Fruit fly (Drosophila melanogaster) whole organism, pupa: ENCODE results near the gene Esyt2.

ENCODE experiments used
- CG12605 ChIP-seq: fragments of 200-800 bp; sonication (Bioruptor generic); IDR thresholded peaks from 2 replicates; pipeline ENCODE4 v1.3.6; 2022; ENCODE audit warnings: missing biosample characterization, missing genetic modification characterization
- CG13204 ChIP-seq: fragments of 200-800 bp; sonication (Bioruptor generic); optimal IDR thresholded peaks from 2 replicates; lab custom pipeline; 2018; ENCODE audit warnings: missing biosample characterization, mild to moderate bottlenecking, missing genetic modification characterization, moderate library complexity
- CG14655 ChIP-seq: fragments of 200-800 bp; sonication (Bioruptor generic); optimal IDR thresholded peaks from 3 replicates; lab custom pipeline; 2017; ENCODE audit warnings: mild to moderate bottlenecking, missing biosample characterization, missing genetic modification reagents, missing genetic modification characterization
- CG15710 ChIP-seq: fragments of 200-800 bp; sonication (Bioruptor generic); optimal IDR thresholded peaks from 2 replicates; lab custom pipeline; 2018; ENCODE audit warnings: missing biosample characterization, mild to moderate bottlenecking, missing genetic modification characterization, moderate library complexity
- CG17806 ChIP-seq: fragments of 200-800 bp; sonication (Bioruptor generic); optimal IDR thresholded peaks from 2 replicates; lab custom pipeline; 2018; ENCODE audit warnings: missing biosample characterization, mild to moderate bottlenecking, missing genetic modification characterization, moderate library complexity
- CG34367 ChIP-seq: fragments of 200-800 bp; sonication (Bioruptor generic); optimal IDR thresholded peaks from 2 replicates; lab custom pipeline; 2018; ENCODE audit warnings: missing biosample characterization, mild to moderate bottlenecking, missing genetic modification characterization
- CG4496 ChIP-seq: fragments of 200-800 bp; sonication (Bioruptor generic); IDR thresholded peaks from 3 replicates; pipeline ENCODE4 v1.3.6; 2022; ENCODE audit warnings: missing biosample characterization, missing genetic modification characterization
- CG8159 ChIP-seq: fragments of 200-800 bp; sonication (Bioruptor generic); optimal IDR thresholded peaks from 3 replicates; lab custom pipeline; 2018; ENCODE audit warnings: missing biosample characterization, mild to moderate bottlenecking, missing genetic modification characterization, moderate library complexity
- CG8301 ChIP-seq: fragments of 200-800 bp; sonication (Bioruptor generic); optimal IDR thresholded peaks from 2 replicates; lab custom pipeline; 2018; ENCODE audit warnings: missing biosample characterization, mild to moderate bottlenecking, missing genetic modification characterization
- CG9948 ChIP-seq: fragments of 200-800 bp; sonication (Bioruptor generic); optimal IDR thresholded peaks from 2 replicates; lab custom pipeline; 2018; ENCODE audit warnings: missing biosample characterization, mild to moderate bottlenecking, missing genetic modification characterization, moderate library complexity
- D1 ChIP-seq: fragments of 200-800 bp; sonication (Bioruptor generic); optimal IDR thresholded peaks from 2 replicates; lab custom pipeline; 2018; ENCODE audit warnings: missing biosample characterization, mild to moderate bottlenecking, missing genetic modification characterization, moderate library complexity
- EcR ChIP-seq: fragments of 200-800 bp; sonication (Bioruptor generic); optimal IDR thresholded peaks from 3 replicates; lab custom pipeline; 2019; ENCODE audit warnings: missing biosample characterization, missing genetic modification characterization, mild to moderate bottlenecking, moderate library complexity, missing genetic modification reagents
- Ets98B ChIP-seq: fragments of 200-800 bp; sonication (Bioruptor generic); IDR thresholded peaks from 2 replicates; pipeline ENCODE4 v1.3.6; 2022; ENCODE audit warnings: missing biosample characterization, missing genetic modification characterization
- Pif1A ChIP-seq: fragments of 200-800 bp; sonication (Bioruptor generic); optimal IDR thresholded peaks from 3 replicates; lab custom pipeline; 2016; ENCODE audit warnings: missing biosample characterization, missing genetic modification characterization
- Pif1B ChIP-seq: fragments of 200-800 bp; sonication (Bioruptor generic); optimal IDR thresholded peaks from 3 replicates; lab custom pipeline; 2016; ENCODE audit warnings: missing biosample characterization, missing genetic modification characterization
- Snoo ChIP-seq: fragments of 200-800 bp; sonication (Bioruptor generic); optimal IDR thresholded peaks from 3 replicates; lab custom pipeline; 2017; ENCODE audit warnings: missing biosample characterization, mild to moderate bottlenecking, missing genetic modification characterization, inconsistent platforms
- fd96Ca ChIP-seq: fragments of 200-800 bp; sonication (Bioruptor generic); IDR thresholded peaks from 3 replicates; pipeline ENCODE4 v1.3.6; 2022; ENCODE audit warnings: missing biosample characterization, missing genetic modification characterization
- gl ChIP-seq: fragments of 200-800 bp; sonication (Bioruptor generic); optimal IDR thresholded peaks from 2 replicates; lab custom pipeline; 2018; ENCODE audit warnings: missing biosample characterization, mild to moderate bottlenecking, missing genetic modification characterization
- rn ChIP-seq: fragments of 200-800 bp; sonication (Bioruptor generic); IDR thresholded peaks from 2 replicates; pipeline ENCODE4 v1.3.6; 2022; ENCODE audit warnings: missing biosample characterization, missing genetic modification characterization

Esyt2 gene

DNA sequence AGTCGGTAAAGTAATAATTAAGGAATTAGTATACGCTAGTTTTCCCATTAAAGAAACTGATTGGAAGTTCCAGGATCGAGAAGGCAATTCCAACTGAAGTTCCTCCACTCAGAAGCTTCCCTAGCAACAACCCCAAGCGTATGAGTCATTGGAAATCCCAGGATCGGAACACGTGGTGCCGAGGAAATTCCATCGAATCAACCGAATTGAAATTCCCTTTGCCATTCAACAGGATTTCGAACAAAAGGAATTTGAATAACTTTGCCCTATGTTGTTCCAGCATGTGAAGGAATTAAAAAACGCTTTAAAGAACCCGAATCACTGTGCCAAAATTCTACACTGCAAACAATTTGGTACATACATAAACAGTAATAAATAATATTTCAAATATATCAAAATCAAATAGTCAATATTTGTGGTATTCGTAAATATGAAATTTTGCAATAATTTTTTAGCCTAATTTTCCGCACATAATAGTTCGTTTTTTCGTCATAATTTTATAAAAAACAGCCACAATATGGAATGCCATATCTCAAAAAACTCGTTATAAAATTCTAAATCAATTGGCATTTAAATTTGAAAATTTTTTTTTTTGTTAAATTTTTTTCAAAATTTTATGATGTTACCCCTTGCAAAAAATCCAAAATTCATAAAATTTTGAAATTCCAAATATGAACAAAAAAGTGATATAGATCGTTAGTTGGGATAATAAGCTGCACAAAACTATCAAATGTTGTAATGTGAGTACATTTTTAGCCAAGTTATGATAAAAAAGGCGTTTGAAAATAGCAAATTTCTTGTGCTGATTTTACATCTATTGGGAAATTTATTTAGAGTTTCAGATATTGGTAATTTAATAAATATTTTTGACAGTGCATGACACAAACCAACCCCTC lies 35.8 kb downstream of the Esyt2 start:
- TF ChIP-seq CG8159 (tag; lab: Kevin White, UChicago) (peak; percentile 21), Snoo (tag; lab: Kevin White, UChicago) (peak; percentile 7), D1 (tag; lab: Kevin White, UChicago) (no peak)

DNA sequence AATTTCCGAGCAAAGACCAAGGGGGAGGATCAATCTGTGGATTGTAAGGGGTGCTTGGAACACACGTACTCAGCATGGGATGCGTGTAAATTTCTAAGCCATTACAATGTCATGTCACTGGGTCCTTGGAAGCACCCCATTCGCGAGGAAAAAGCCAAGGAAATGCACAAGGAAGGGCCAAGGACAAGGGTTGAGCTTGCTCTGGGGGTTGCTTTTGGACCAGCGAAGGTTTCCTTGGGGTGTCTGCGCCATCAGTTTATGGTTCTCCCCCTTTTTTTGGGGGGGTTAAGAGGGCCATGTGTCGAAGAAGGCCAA lies 36.4 kb downstream of the Esyt2 start:
- TF ChIP-seq CG9948 (no peak), CG14655 (no peak), rn (GFP tag; lab: Robert Waterston, UW) (no peak)

dm6 chr3R:24581891-24582668 lies 37.6 kb downstream of the Esyt2 start:
- TF ChIP-seq CG13204, result peak; percentile 75
- no peak for TF ChIP-seq CG8159 (tag; lab: Kevin White, UChicago)
- TF ChIP-seq CG14655, result peak; percentile 11
- TF ChIP-seq EcR (GFP tag; lab: Kevin White, UChicago), result peak; percentile 12
- peak; percentile 41 for TF ChIP-seq D1 (tag; lab: Kevin White, UChicago)

DNA sequence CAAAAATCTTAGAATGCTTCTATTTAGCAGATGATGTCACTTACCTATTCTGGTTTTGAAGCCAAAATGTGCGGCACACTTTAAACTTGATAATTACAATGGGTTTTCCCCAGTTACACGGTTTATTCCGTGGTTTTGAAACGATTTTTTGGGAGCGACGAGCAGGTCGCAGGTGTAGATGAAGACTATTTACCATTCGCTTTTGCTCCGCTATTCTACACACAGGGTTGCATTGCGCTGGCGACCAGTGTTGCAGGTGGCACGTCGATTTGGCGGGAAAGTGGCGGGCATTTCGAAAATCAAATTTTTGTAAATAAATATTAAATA lies 38.1 kb downstream of the Esyt2 start, which contains the start of gene REPTOR:
Gene REPTOR (minus strand): TSS at position 196 of the 327 bp plus-strand sequence.
- TF ChIP-seq EcR (GFP tag; lab: Kevin White, UChicago), result no peak
- TF ChIP-seq CG15710 (tag; lab: Kevin White, UChicago), result peak; percentile 11
- TF ChIP-seq Pif1B (GFP tag; lab: Kevin White, UChicago), result peak; percentile 34
- no peak for TF ChIP-seq CG13204
- no peak for TF ChIP-seq CG8301 (tag; lab: Kevin White, UChicago)
- TF ChIP-seq CG14655, result no peak
- TF ChIP-seq gl (tag; lab: Kevin White, UChicago), result no peak
- no peak for TF ChIP-seq CG12605
- TF ChIP-seq D1 (tag; lab: Kevin White, UChicago), result no peak
- TF ChIP-seq CG4496 (GFP tag; lab: Robert Waterston, UW), result no peak
- no peak for TF ChIP-seq CG34367 (tag; lab: Kevin White, UChicago)
- TF ChIP-seq Pif1A (GFP tag; lab: Kevin White, UChicago), result no peak
- no peak for TF ChIP-seq CG8159 (tag; lab: Kevin White, UChicago)
- peak; percentile 24 for TF ChIP-seq Snoo (tag; lab: Kevin White, UChicago)
- TF ChIP-seq CG17806 (tag; lab: Kevin White, UChicago), result no peak
- TF ChIP-seq CG9948, result no peak
- TF ChIP-seq, all 21 proteins: peak for 3

dm6 chr3R:24585042-24585698 lies 40.7 kb downstream of the Esyt2 start, which contains the start of the genes CG13625 and mld:
Gene CG13625, minus strand, starts transcription at chr3R:24585160.
Gene mld, plus strand, starts transcription at chr3R:24585653.
- TF ChIP-seq CG4496 (GFP tag; lab: Robert Waterston, UW) (no peak), Pif1B (GFP tag; lab: Kevin White, UChicago) (peak; percentile 6), Pif1A (GFP tag; lab: Kevin White, UChicago) (peak; percentile 12)

DNA sequence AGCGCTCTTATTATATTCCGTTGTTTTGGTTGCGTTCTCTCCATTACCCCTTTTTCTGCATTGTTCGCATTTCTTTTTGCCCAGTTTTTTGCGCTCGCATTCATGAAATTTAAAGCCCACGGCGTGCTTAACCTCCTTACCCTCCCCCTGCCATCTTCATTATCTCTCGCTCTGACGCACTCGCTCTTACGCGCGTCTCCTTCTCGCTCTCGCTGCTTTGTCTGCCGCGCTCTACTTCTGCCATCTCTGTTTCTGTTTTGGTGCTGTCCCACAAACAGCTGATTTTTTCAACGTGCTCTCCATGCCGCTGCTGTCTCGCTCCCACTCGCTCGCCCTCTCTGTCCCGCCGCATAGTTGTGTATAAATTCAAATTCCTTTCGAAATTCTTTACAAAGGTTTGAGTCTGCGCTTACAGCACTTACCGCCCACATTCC lies 42.0 kb downstream of the Esyt2 start:
- TF ChIP-seq CG13204 (peak; percentile 63), EcR (GFP tag; lab: Kevin White, UChicago) (peak; percentile 64), CG17806 (tag; lab: Kevin White, UChicago) (no peak), CG34367 (tag; lab: Kevin White, UChicago) (peak; percentile 8), Pif1B (GFP tag; lab: Kevin White, UChicago) (no peak), CG8301 (tag; lab: Kevin White, UChicago) (no peak), CG15710 (tag; lab: Kevin White, UChicago) (peak; percentile 3), Snoo (tag; lab: Kevin White, UChicago) (peak; percentile 39), Pif1A (GFP tag; lab: Kevin White, UChicago) (peak; percentile 10)

DNA sequence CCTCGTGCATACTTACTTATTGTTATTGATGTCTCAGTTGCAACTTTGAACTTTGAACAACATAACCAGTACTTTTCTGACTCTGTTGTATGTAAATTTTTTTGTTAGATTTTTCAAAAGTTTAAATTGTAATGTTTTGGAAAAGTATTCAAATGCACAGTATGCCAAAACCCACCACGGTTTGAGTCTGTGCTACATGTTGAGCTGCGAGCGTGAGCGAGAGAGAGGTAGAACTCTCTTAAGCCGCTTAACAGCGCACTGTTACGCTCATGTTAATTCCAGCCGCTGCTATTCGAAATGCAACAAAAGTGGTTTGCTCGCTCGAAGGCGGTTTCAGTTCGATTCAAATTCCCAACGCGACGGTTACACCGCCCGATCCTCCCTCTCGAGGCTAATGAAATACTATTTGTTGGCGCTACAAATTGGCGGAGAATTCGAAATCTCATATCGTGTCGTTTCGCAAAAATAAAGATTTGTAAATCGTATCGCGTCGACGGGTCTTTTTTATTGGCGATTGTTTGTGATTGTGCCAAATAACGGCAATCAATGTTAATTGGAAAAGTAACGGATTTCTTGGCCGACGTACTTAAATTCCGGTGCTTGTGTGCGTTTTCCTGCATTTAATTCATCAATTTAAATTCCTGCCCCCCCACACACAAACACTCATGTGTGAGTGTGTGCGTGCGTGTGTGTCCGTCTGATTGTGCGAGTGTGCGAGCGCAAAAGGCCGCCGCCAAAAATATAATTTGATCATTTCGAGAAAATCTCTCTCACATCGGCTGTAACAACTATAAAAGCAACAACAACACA lies 44.5 kb downstream of the Esyt2 start:
- no peak for TF ChIP-seq Ets98B (GFP tag; lab: Robert Waterston, UW)
- no peak for TF ChIP-seq fd96Ca (GFP tag; lab: Robert Waterston, UW)
- TF ChIP-seq CG14655, result no peak
- peak; percentile 14 for TF ChIP-seq Snoo (tag; lab: Kevin White, UChicago)
- no peak for TF ChIP-seq Pif1A (GFP tag; lab: Kevin White, UChicago)
- TF ChIP-seq CG13204, result peak; percentile 13
- peak; percentile 23 for TF ChIP-seq EcR (GFP tag; lab: Kevin White, UChicago)
